Fruit fly (Drosophila melanogaster): ENCODE results near the gene CG33710.

Gene CG33710

DNA sequence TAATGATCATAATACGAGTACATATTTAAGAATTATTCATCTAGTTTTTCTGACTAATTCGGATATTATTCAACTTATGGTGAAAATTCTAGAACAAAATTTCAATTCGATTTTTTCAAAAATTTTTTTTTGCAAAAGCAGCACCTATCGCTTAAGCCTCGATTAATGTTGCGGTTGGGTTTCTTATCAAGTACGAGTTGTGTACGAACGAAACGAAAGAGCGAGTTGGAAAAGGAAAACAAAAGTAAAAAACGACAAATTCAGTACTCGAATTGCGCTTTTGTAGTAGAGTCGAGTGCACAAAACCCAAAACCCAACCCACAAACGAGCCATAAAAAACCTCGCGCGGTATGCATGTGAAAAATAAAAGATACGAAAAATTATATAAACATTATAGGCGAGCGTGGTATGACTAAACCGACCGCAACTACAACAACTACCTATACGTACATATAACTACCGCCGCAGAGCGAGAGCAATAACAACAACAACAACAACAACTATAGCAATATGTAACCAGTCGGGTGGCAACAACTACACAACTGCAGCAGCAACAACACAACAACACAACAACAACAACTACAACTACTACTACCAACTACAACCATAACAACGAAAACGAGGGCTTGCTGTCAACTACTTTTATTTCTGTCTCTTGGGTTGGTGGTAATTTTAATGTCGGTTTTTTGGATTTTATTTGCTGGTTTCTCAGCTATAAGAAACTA, 48.0 kb downstream of the CG33710 start (continued):
- TF ChIP-seq stc (GFP tag; IDR thresholded peaks at IDR 0.05): peak; percentile 36; the same call in 1 of the 2 replicates
- no peak for TF ChIP-seq crp (GFP tag; optimal IDR thresholded peaks at IDR 0.05)
- no peak for TF ChIP-seq crc (GFP tag; optimal IDR thresholded peaks at IDR 0.05)
- no peak for TF ChIP-seq CG9727 (GFP tag; optimal IDR thresholded peaks at IDR 0.05)
- no peak for TF ChIP-seq CG4404 (GFP tag; IDR thresholded peaks at IDR 0.05)
- no peak for TF ChIP-seq tap (tag; optimal IDR thresholded peaks at IDR 0.05)
- TF ChIP-seq vnd (GFP tag; IDR thresholded peaks at IDR 0.05; ENCODE audit: partially characterized antibody): no peak
- TF ChIP-seq NC2β (GFP tag; optimal IDR thresholded peaks at IDR 0.05): no peak
- TF ChIP-seq odd (GFP tag; optimal IDR thresholded peaks at IDR 0.05): no peak
- no peak for TF ChIP-seq CG30431 (GFP tag; optimal IDR thresholded peaks at IDR 0.05)
- no peak for TF ChIP-seq Sox102F (GFP tag; optimal IDR thresholded peaks at IDR 0.05)
- TF ChIP-seq CG43689 (GFP tag; IDR thresholded peaks at IDR 0.05): no peak
- TF ChIP-seq Blimp-1 (GFP tag; optimal IDR thresholded peaks at IDR 0.05): no peak

DNA sequence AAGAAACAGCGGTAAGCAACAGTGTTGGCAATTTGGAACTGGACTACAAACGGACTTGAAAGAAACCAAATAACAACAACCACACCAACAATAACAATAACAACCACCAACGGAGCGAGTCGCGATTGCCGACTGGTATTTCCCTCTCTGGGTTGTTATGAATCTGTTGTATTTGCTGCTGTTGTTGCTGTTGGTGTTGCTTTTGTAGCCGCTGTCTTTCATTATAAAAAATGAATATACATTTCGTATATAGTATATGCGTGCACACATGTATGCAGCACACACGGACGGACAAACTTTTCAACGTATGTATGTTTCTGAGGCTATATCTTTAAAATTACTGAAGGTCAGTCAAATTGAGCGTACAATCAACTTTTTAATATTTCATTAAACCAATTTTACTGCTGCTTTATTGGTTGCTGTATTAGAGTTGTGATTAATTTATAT, 49.2 kb downstream of the CG33710 start:
- TF ChIP-seq CG4854 (GFP tag; optimal IDR thresholded peaks at IDR 0.05) (no peak), br (optimal IDR thresholded peaks at IDR 0.05) (no peak), cg (GFP tag; optimal IDR thresholded peaks at IDR 0.05) (peak; percentile 24), sd (tag; optimal IDR thresholded peaks at IDR 0.05) (peak; percentile 21), CG3163 (GFP tag; optimal IDR thresholded peaks at IDR 0.05) (peak; percentile 3), sqz (GFP tag; optimal IDR thresholded peaks at IDR 0.05) (peak; percentile 45), abd-A (tag; optimal IDR thresholded peaks at IDR 0.05) (peak; percentile 2), eve (GFP tag; optimal IDR thresholded peaks at IDR 0.05) (peak in 1 of 2 experiments; percentile 84), lbe (GFP tag; optimal IDR thresholded peaks at IDR 0.05) (peak; percentile 11), Aef1 (GFP tag; IDR thresholded peaks at IDR 0.05) (no peak), ab (GFP tag; optimal IDR thresholded peaks at IDR 0.05) (peak; percentile 47), bab2 (GFP tag; optimal IDR thresholded peaks at IDR 0.05) (no peak), chinmo (GFP tag; IDR thresholded peaks at IDR 0.05; ENCODE audit: partially characterized antibody) (peak; percentile 60; the same call in 2 of the 4 replicates), CG4360 (GFP tag; IDR thresholded peaks at IDR 0.05) (peak; percentile 87), CG7556 (GFP tag; optimal IDR thresholded peaks at IDR 0.05) (peak; percentile 25)

DNA sequence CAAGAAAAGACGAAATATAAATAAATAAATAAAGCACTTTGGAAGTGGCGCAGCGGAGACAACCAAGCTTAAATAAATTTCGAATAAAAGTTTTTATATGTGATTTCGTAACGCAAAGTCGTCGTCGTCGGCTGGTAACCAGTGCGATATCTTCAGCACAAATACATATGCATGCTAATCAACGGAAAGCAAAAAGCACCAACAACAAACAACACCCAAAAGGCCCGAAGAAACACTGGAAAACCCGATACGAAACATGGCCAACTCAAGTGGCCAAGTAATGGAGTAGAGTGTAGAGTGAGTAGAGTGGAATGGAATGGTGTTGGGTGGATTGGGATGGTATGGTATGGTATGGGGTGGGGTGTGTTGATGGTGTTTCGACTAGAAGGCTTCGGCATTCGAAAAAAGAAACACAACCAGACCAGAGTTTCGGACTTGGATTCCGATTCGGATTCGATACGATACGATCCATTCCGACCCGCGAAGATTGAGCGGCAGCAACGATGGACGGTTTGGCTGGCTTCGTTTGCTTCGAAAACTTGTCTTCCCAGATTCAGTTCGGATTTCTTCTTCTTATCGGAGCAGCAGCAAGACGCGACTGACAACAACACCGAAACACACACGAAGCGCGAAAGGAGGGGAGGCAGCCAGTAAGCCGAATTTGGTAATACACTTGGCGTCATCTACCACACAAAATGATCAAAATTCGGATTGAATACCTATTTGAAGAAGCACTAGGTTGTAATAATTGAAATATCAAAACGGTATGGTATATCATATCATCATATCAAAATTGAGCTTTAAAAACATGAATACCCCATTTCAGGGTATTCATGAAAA, 49.8 kb downstream of the CG33710 start:
- TF ChIP-seq CG6791 (GFP tag; IDR thresholded peaks at IDR 0.05; ENCODE audit: partially characterized antibody) (no peak), CG1647 (GFP tag; optimal IDR thresholded peaks at IDR 0.05) (peak; percentile 87), CG11696 (GFP tag; IDR thresholded peaks at IDR 0.05) (peak; percentile 81), org-1 (GFP tag; optimal IDR thresholded peaks at IDR 0.05) (peak; percentile 94), CG10267 (tag; optimal IDR thresholded peaks at IDR 0.05) (peak; percentile 69), tin (GFP tag; optimal IDR thresholded peaks at IDR 0.05) (peak; percentile 91), lbe (GFP tag; optimal IDR thresholded peaks at IDR 0.05) (peak; percentile 97), slou (GFP tag; optimal IDR thresholded peaks at IDR 0.05) (peak; percentile 83), CG17328 (GFP tag; IDR thresholded peaks at IDR 0.05) (peak; percentile 92), eyg (GFP tag; optimal IDR thresholded peaks at IDR 0.05) (peak; percentile 95), CG3163 (GFP tag; optimal IDR thresholded peaks at IDR 0.05) (peak; percentile 84), Antp (GFP tag; optimal IDR thresholded peaks at IDR 0.05) (peak; percentile 98), CG8290 (GFP tag; optimal IDR thresholded peaks at IDR 0.05) (peak; percentile 48), CG8290 (tag; optimal IDR thresholded peaks at IDR 0.05) (peak; percentile 40 to 99), tgo (GFP tag; IDR thresholded peaks at IDR 0.05) (peak; percentile 94), hb (GFP tag; IDR thresholded peaks at IDR 0.05; ENCODE audit: partially characterized antibody) (no peak), Bdp1 (GFP tag; optimal IDR thresholded peaks at IDR 0.05) (peak; percentile 85), dimm (GFP tag; IDR thresholded peaks at IDR 0.05) (no peak; the same call in 1 of the 2 replicates), CkIIα-i1 (GFP tag; IDR thresholded peaks at IDR 0.05) (peak; percentile 89; the same call in 1 of the 2 replicates), CG8924 (tag; optimal IDR thresholded peaks at IDR 0.05) (peak; percentile 95)

Measured in whole organism, embryonic.